Fruit fly (Drosophila melanogaster) whole organism, adult: Measurements from ENCODE around the gene CG32462.
A peak's percentile ranks its signal among the peaks of the same experiment; 100 is the strongest.

Source experiments
- CG11617 ChIP-seq: fragments of 200-800 bp; sonication (Bioruptor generic); optimal IDR thresholded peaks from 2 replicates; lab custom pipeline; 2017; ENCODE audit warnings: mild to moderate bottlenecking, missing biosample characterization, missing genetic modification reagents, missing genetic modification characterization
- CG12768 ChIP-seq: fragments of 200-800 bp; sonication (Bioruptor generic); optimal IDR thresholded peaks from 2 replicates; lab custom pipeline; 2017; ENCODE audit warnings: missing biosample characterization, missing genetic modification characterization, mild to moderate bottlenecking, moderate library complexity, missing genetic modification reagents
- CG14711 ChIP-seq: fragments of 200-800 bp; sonication (Bioruptor generic); optimal IDR thresholded peaks from 2 replicates; lab custom pipeline; 2018; ENCODE audit warnings: missing biosample characterization, mild to moderate bottlenecking, missing genetic modification characterization, moderate library complexity
- CG1620 ChIP-seq: fragments of 200-800 bp; sonication (Bioruptor generic); optimal IDR thresholded peaks from 2 replicates; lab custom pipeline; 2016; ENCODE audit warnings: missing biosample characterization, missing genetic modification characterization
- CG33017 ChIP-seq: fragments of 200-800 bp; sonication (Bioruptor generic); optimal IDR thresholded peaks from 2 replicates; lab custom pipeline; 2018; ENCODE audit warnings: missing biosample characterization, mild to moderate bottlenecking, missing genetic modification characterization, moderate library complexity
- CG5204 ChIP-seq: fragments of 200-800 bp; sonication (Bioruptor generic); optimal IDR thresholded peaks from 2 replicates; lab custom pipeline; 2016; ENCODE audit warnings: missing biosample characterization, missing genetic modification characterization
- CG7045 ChIP-seq: fragments of 200-800 bp; sonication (Bioruptor generic); optimal IDR thresholded peaks from 2 replicates; lab custom pipeline; 2017; ENCODE audit warnings: missing biosample characterization, mild to moderate bottlenecking, missing genetic modification characterization
- CG7101 ChIP-seq: fragments of 200-800 bp; sonication (Bioruptor generic); optimal IDR thresholded peaks from 2 replicates; lab custom pipeline; 2018; ENCODE audit warnings: missing biosample characterization, mild to moderate bottlenecking, missing genetic modification characterization, moderate library complexity
- Clk ChIP-seq: fragments of 200-800 bp; sonication (Bioruptor generic); optimal IDR thresholded peaks from 2 replicates; lab custom pipeline; 2017; ENCODE audit warnings: missing biosample characterization, missing genetic modification characterization
- Crg-1 ChIP-seq: fragments of 200-800 bp; sonication (Bioruptor generic); optimal IDR thresholded peaks from 2 replicates; lab custom pipeline; 2016; ENCODE audit warnings: missing biosample characterization, missing genetic modification characterization
- Hr96 ChIP-seq: fragments of 200-800 bp; sonication (Bioruptor generic); optimal IDR thresholded peaks from 2 replicates; lab custom pipeline; 2016; ENCODE audit warnings: missing biosample characterization, missing genetic modification characterization
- Mnt ChIP-seq: fragments of 200-800 bp; sonication (Bioruptor generic); optimal IDR thresholded peaks from 2 replicates; lab custom pipeline; 2016; ENCODE audit warnings: missing biosample characterization, mild to moderate bottlenecking, missing genetic modification characterization
- bab1 ChIP-seq: fragments of 200-800 bp; sonication (Bioruptor generic); optimal IDR thresholded peaks from 3 replicates; lab custom pipeline; 2019; ENCODE audit warnings: missing biosample characterization, mild to moderate bottlenecking, missing genetic modification characterization, moderate library complexity
- cic ChIP-seq: fragments of 200-800 bp; sonication (Bioruptor generic); optimal IDR thresholded peaks from 2 replicates; lab custom pipeline; 2017; ENCODE audit warnings: missing biosample characterization, mild to moderate bottlenecking, missing genetic modification characterization, moderate library complexity
- cnc ChIP-seq, 2 experiments: fragments of >200 bp; optimal IDR thresholded peaks; 2 replicates each; lab custom pipeline; 2017
- kay ChIP-seq: fragments of 200-800 bp; sonication (Bioruptor generic); peaks from one replicate; lab custom pipeline; 2016; ENCODE audit warnings: missing biosample characterization, missing genetic modification characterization, borderline replicate concordance
- ovo ChIP-seq: fragments of 200-800 bp; sonication (Bioruptor generic); optimal IDR thresholded peaks from 2 replicates; lab custom pipeline; 2016; ENCODE audit warnings: missing biosample characterization, missing genetic modification characterization
- pad ChIP-seq: fragments of 200-800 bp; sonication (Bioruptor generic); optimal IDR thresholded peaks from 3 replicates; lab custom pipeline; 2017; ENCODE audit warnings: missing biosample characterization, missing genetic modification characterization, mild to moderate bottlenecking, moderate library complexity, missing genetic modification reagents
- tj ChIP-seq: fragments of 200-800 bp; sonication (Bioruptor generic); optimal IDR thresholded peaks from 3 replicates; lab custom pipeline; 2017; ENCODE audit warnings: missing biosample characterization, mild to moderate bottlenecking, missing genetic modification characterization, moderate library complexity
- toe ChIP-seq: fragments of 200-800 bp; sonication (Bioruptor generic); optimal IDR thresholded peaks from 2 replicates; lab custom pipeline; 2016; ENCODE audit warnings: missing biosample characterization, missing genetic modification characterization

Gene CG32462

dm6 chr3L:22860487-22860886, 7.2 kb upstream of the CG32462 start, which contains the start of gene CG13239:
Gene CG13239, plus strand, starts transcription at chr3L:22860787.
- TF ChIP-seq kay (GFP tag; lab: Kevin White, UChicago): no peak
- TF ChIP-seq CG11617: no peak
- TF ChIP-seq Clk (GFP tag; lab: Kevin White, UChicago): no peak
- no peak for TF ChIP-seq cic
- no peak for TF ChIP-seq CG1620 (GFP tag; lab: Kevin White, UChicago)
- TF ChIP-seq Crg-1 (GFP tag; lab: Kevin White, UChicago): no peak
- no peak for TF ChIP-seq CG7045

dm6 chr3L:22856009-22856477, 2.7 kb upstream of the CG32462 start, which contains the start of gene CG32459:
Gene CG32459, minus strand, starts transcription at chr3L:22856059.
- TF ChIP-seq CG5204 (GFP tag; lab: Kevin White, UChicago) (no peak), Clk (GFP tag; lab: Kevin White, UChicago) (no peak), toe (GFP tag; lab: Kevin White, UChicago) (no peak), bab1 (no peak), CG12768 (no peak), CG7045 (no peak), CG33017 (tag; lab: Kevin White, UChicago) (no peak), Hr96 (GFP tag; lab: Kevin White, UChicago) (no peak), cic (no peak), CG1620 (GFP tag; lab: Kevin White, UChicago) (no peak), CG14711 (tag; lab: Kevin White, UChicago) (no peak), kay (GFP tag; lab: Kevin White, UChicago) (no peak), tj (GFP tag; lab: Kevin White, UChicago) (no peak), Mnt (no peak), Crg-1 (GFP tag; lab: Kevin White, UChicago) (no peak), cnc (optimal IDR thresholded peaks at IDR 0.05; lab: Kevin White, UChicago) (no peak), CG11617 (no peak), CG7101 (no peak)

- TF ChIP-seq pad (GFP tag; lab: Kevin White, UChicago) (no peak), Crg-1 (GFP tag; lab: Kevin White, UChicago) (no peak), toe (GFP tag; lab: Kevin White, UChicago) (no peak), kay (GFP tag; lab: Kevin White, UChicago) (no peak), tj (GFP tag; lab: Kevin White, UChicago) (peak; percentile 95), CG7101 (no peak), Hr96 (GFP tag; lab: Kevin White, UChicago) (no peak)
Observed at dm6 chr3L:22851172-22852128, 1.9 kb downstream of the CG32462 start.

- TF ChIP-seq cic (no peak), Mnt (no peak), cnc (optimal IDR thresholded peaks at IDR 0.05; lab: Kevin White, UChicago) (no peak), CG14711 (tag; lab: Kevin White, UChicago) (no peak)
Observed at dm6 chr3L:22848940-22849339, 4.4 kb downstream of the CG32462 start.

dm6 chr3L:22847679-22848118, 5.6 kb downstream of the CG32462 start:
- TF ChIP-seq CG14711 (tag; lab: Kevin White, UChicago) (peak; percentile 11), bab1 (peak; percentile 33), CG7101 (no peak), CG11617 (no peak), CG12768 (no peak), CG5204 (GFP tag; lab: Kevin White, UChicago) (no peak), Crg-1 (GFP tag; lab: Kevin White, UChicago) (no peak)

dm6 chr3L:22843094-22843493, 10.2 kb downstream of the CG32462 start:
- TF ChIP-seq pad (GFP tag; lab: Kevin White, UChicago): no peak
- no peak for TF ChIP-seq CG7101
- TF ChIP-seq ovo (GFP tag; lab: Kevin White, UChicago): no peak
- no peak for TF ChIP-seq Clk (GFP tag; lab: Kevin White, UChicago)
- TF ChIP-seq cic: no peak
- no peak for TF ChIP-seq CG33017 (tag; lab: Kevin White, UChicago)
- no peak for TF ChIP-seq toe (GFP tag; lab: Kevin White, UChicago)
- no peak for TF ChIP-seq Mnt
- TF ChIP-seq Hr96 (GFP tag; lab: Kevin White, UChicago): no peak
- no peak for TF ChIP-seq tj (GFP tag; lab: Kevin White, UChicago)
- TF ChIP-seq Crg-1 (GFP tag; lab: Kevin White, UChicago): no peak
- TF ChIP-seq CG14711 (tag; lab: Kevin White, UChicago): no peak
- TF ChIP-seq cnc (optimal IDR thresholded peaks at IDR 0.05; lab: Kevin White, UChicago): no peak
- no peak for TF ChIP-seq CG7045

- TF ChIP-seq CG14711 (tag; lab: Kevin White, UChicago): no peak
- TF ChIP-seq cic: peak; percentile 48
- no peak for TF ChIP-seq CG7101
- no peak for TF ChIP-seq kay (GFP tag; lab: Kevin White, UChicago)
- no peak for TF ChIP-seq CG11617
- TF ChIP-seq Hr96 (GFP tag; lab: Kevin White, UChicago): no peak
- no peak for TF ChIP-seq toe (GFP tag; lab: Kevin White, UChicago)
- no peak for TF ChIP-seq CG33017 (tag; lab: Kevin White, UChicago)
- no peak for TF ChIP-seq ovo (GFP tag; lab: Kevin White, UChicago)
- TF ChIP-seq CG12768: no peak
- TF ChIP-seq Mnt: peak; percentile 10
- peak; percentile 51 for TF ChIP-seq tj (GFP tag; lab: Kevin White, UChicago)
- TF ChIP-seq CG1620 (GFP tag; lab: Kevin White, UChicago): no peak
- no peak for TF ChIP-seq Crg-1 (GFP tag; lab: Kevin White, UChicago)
- TF ChIP-seq cnc (optimal IDR thresholded peaks at IDR 0.05; lab: Kevin White, UChicago): no peak
- peak; percentile 18 for TF ChIP-seq pad (GFP tag; lab: Kevin White, UChicago)
- TF ChIP-seq CG5204 (GFP tag; lab: Kevin White, UChicago): no peak
- TF ChIP-seq Clk (GFP tag; lab: Kevin White, UChicago): peak; percentile 50
- peak; percentile 11 for TF ChIP-seq CG7045
Observed at dm6 chr3L:22839726-22840228, 13.5 kb downstream of the CG32462 start.
